Fruit fly (Drosophila melanogaster) whole organism, embryonic: Measurements from ENCODE around the gene Nlg4.

Experiments used
- Abd-B ChIP-seq: fragments of 200-800 bp; sonication (Bioruptor generic); optimal IDR thresholded peaks from 2 replicates; lab custom pipeline; 2018; ENCODE audit warnings: missing biosample characterization, mild to moderate bottlenecking, missing genetic modification characterization, moderate library complexity
- Adf1 ChIP-seq: fragments of 200-800 bp; sonication (Bioruptor generic); IDR thresholded peaks from 2 replicates; pipeline ENCODE4 v1.3.6; 2022; ENCODE audit warnings: missing biosample characterization, missing genetic modification characterization
- Blimp-1 ChIP-seq: fragments of 200-800 bp; sonication (Bioruptor generic); optimal IDR thresholded peaks from 3 replicates; lab custom pipeline; 2018; ENCODE audit warnings: missing biosample characterization, missing genetic modification characterization, mild to moderate bottlenecking, moderate library complexity, missing genetic modification reagents
- C15 ChIP-seq: fragments of 200-800 bp; sonication (Bioruptor generic); IDR thresholded peaks from 3 replicates; pipeline ENCODE4 v1.3.6; 2022; ENCODE audit warnings: missing biosample characterization, missing genetic modification characterization
- CG11398 ChIP-seq: fragments of 200-800 bp; sonication (Bioruptor generic); optimal IDR thresholded peaks from 2 replicates; lab custom pipeline; 2016; ENCODE audit warnings: missing biosample characterization, missing genetic modification characterization
- CG12299 ChIP-seq: fragments of 200-800 bp; sonication (Bioruptor generic); optimal IDR thresholded peaks from 2 replicates; lab custom pipeline; 2018; ENCODE audit warnings: missing biosample characterization, mild to moderate bottlenecking, missing genetic modification characterization
- CG12391 ChIP-seq: fragments of 200-800 bp; sonication (Bioruptor generic); optimal IDR thresholded peaks from 3 replicates; lab custom pipeline; 2018; ENCODE audit warnings: missing biosample characterization, mild to moderate bottlenecking, missing genetic modification characterization, moderate library complexity
- CG12942 ChIP-seq: fragments of 200-800 bp; sonication (Bioruptor generic); optimal IDR thresholded peaks from 3 replicates; lab custom pipeline; 2016; ENCODE audit warnings: missing biosample characterization, missing genetic modification characterization
- CG13624 ChIP-seq: fragments of 200-800 bp; sonication (Bioruptor generic); optimal IDR thresholded peaks from 2 replicates; lab custom pipeline; 2016; ENCODE audit warnings: missing biosample characterization, missing genetic modification characterization
- CG15269 ChIP-seq: fragments of 200-800 bp; sonication (Bioruptor generic); optimal IDR thresholded peaks from 2 replicates; lab custom pipeline; 2018; ENCODE audit warnings: missing biosample characterization, mild to moderate bottlenecking, missing genetic modification characterization, moderate library complexity
- CG15479 ChIP-seq: fragments of 200-800 bp; sonication (Bioruptor generic); optimal IDR thresholded peaks from 3 replicates; lab custom pipeline; 2019; ENCODE audit warnings: missing biosample characterization, mild to moderate bottlenecking, missing genetic modification characterization, moderate library complexity
- CG1603 ChIP-seq: fragments of 200-800 bp; sonication (Bioruptor generic); optimal IDR thresholded peaks from 2 replicates; lab custom pipeline; 2019; ENCODE audit warnings: missing biosample characterization, mild to moderate bottlenecking, missing genetic modification characterization, moderate library complexity
- CG17829 ChIP-seq: fragments of 200-800 bp; optimal IDR thresholded peaks from 2 replicates; lab custom pipeline; 2019; ENCODE audit warnings: missing biosample characterization, mild to moderate bottlenecking, missing genetic modification characterization, moderate library complexity
- CG32532 ChIP-seq: fragments of 200-800 bp; sonication (Bioruptor generic); IDR thresholded peaks from 2 replicates; pipeline ENCODE4 v1.3.6; 2022; ENCODE audit warnings: missing biosample characterization, missing genetic modification characterization
- CG4360 ChIP-seq: fragments of 200-800 bp; sonication (Bioruptor generic); IDR thresholded peaks from 2 replicates; pipeline ENCODE4 v1.3.6; 2022; ENCODE audit warnings: missing biosample characterization, missing genetic modification characterization
- CG4424 ChIP-seq: fragments of 200-800 bp; sonication (Bioruptor generic); optimal IDR thresholded peaks from 3 replicates; lab custom pipeline; 2016; ENCODE audit warnings: missing biosample characterization, missing genetic modification characterization
- CG7271 ChIP-seq: fragments of 200-800 bp; sonication (Bioruptor generic); optimal IDR thresholded peaks from 2 replicates; lab custom pipeline; 2018; ENCODE audit warnings: missing biosample characterization, mild to moderate bottlenecking, missing genetic modification characterization, moderate library complexity
- CG7928 ChIP-seq: fragments of 200-800 bp; sonication (Bioruptor generic); optimal IDR thresholded peaks from 2 replicates; lab custom pipeline; 2017; ENCODE audit warnings: missing biosample characterization, mild to moderate bottlenecking, missing genetic modification characterization
- CG9437 ChIP-seq: fragments of 200-800 bp; sonication (Bioruptor generic); optimal IDR thresholded peaks from 2 replicates; lab custom pipeline; 2018; ENCODE audit warnings: missing biosample characterization, mild to moderate bottlenecking, missing genetic modification characterization
- CoRest ChIP-seq: fragments of 200-800 bp; sonication (Bioruptor generic); optimal IDR thresholded peaks from 3 replicates; lab custom pipeline; 2018; ENCODE audit warnings: missing biosample characterization, mild to moderate bottlenecking, missing genetic modification characterization, moderate library complexity
- Dip3 ChIP-seq: fragments of 200-800 bp; sonication (Bioruptor generic); optimal IDR thresholded peaks from 3 replicates; lab custom pipeline; 2016; ENCODE audit warnings: missing biosample characterization, missing genetic modification characterization
- Drgx ChIP-seq: fragments of 200-800 bp; sonication (Bioruptor generic); IDR thresholded peaks from 2 replicates; pipeline ENCODE4 v1.3.6; 2022; ENCODE audit warnings: missing biosample characterization, missing genetic modification characterization
- HLH3B ChIP-seq: fragments of 200-800 bp; sonication (Bioruptor generic); IDR thresholded peaks from 2 replicates; pipeline ENCODE4 v1.3.6; 2022; ENCODE audit warnings: missing biosample characterization, missing genetic modification characterization
- Hmr ChIP-seq: fragments of 200-800 bp; sonication (Bioruptor generic); optimal IDR thresholded peaks from 3 replicates; lab custom pipeline; 2017; ENCODE audit warnings: mild to moderate bottlenecking, missing biosample characterization, missing genetic modification reagents, missing genetic modification characterization
- Nf-YA ChIP-seq: fragments of 200-800 bp; sonication (Bioruptor generic); IDR thresholded peaks from 2 replicates; pipeline ENCODE4 v1.3.6; 2022; ENCODE audit warnings: missing biosample characterization, missing genetic modification characterization
- Nf-YC ChIP-seq: fragments of 200-800 bp; optimal IDR thresholded peaks from 3 replicates; lab custom pipeline; 2019; ENCODE audit warnings: missing biosample characterization, mild to moderate bottlenecking, missing genetic modification characterization, moderate library complexity
- Rfx ChIP-seq: fragments of 200-800 bp; sonication (Bioruptor generic); IDR thresholded peaks from 2 replicates; pipeline ENCODE4 v1.3.6; 2022; ENCODE audit warnings: missing biosample characterization, missing genetic modification characterization
- Trl ChIP-seq, 3 experiments: fragments of >200 bp in 2 of 3; fragments of 200-800 bp in 1 of 3; sonication (Bioruptor generic) in 1 of 3; optimal IDR thresholded peaks; 2 replicates in 1 of 3; 3 replicates in 2 of 3; lab custom pipeline; 2016 to 2017; ENCODE audit warnings: missing biosample characterization in 1 of 3, missing genetic modification characterization in 1 of 3
- Vsx1 ChIP-seq: fragments of 200-800 bp; sonication (Bioruptor generic); optimal IDR thresholded peaks from 2 replicates; lab custom pipeline; 2017; ENCODE audit warnings: missing biosample characterization, mild to moderate bottlenecking, missing genetic modification characterization, missing genetic modification reagents
- amos ChIP-seq: fragments of 200-800 bp; sonication (Bioruptor generic); IDR thresholded peaks from 2 replicates; pipeline ENCODE4 v1.3.6; 2022; ENCODE audit warnings: missing biosample characterization, missing genetic modification characterization; ENCODE audit not compliant: partially characterized antibody
- bsh ChIP-seq, 2 experiments: fragments of 200-800 bp; sonication (Bioruptor generic); optimal IDR thresholded peaks; 2 replicates each; lab custom pipeline; 2017 to 2018; ENCODE audit warnings: mild to moderate bottlenecking in 2 of 2, missing biosample characterization in 2 of 2, missing genetic modification characterization in 2 of 2, moderate library complexity in 1 of 2
- ci ChIP-seq: fragments of 200-800 bp; sonication (Bioruptor generic); IDR thresholded peaks from 3 replicates; pipeline ENCODE4 v1.3.6; 2022; ENCODE audit warnings: missing biosample characterization, missing genetic modification characterization
- dan ChIP-seq: fragments of 200-800 bp; sonication (Bioruptor generic); IDR thresholded peaks from 2 replicates; pipeline ENCODE4 v1.3.6; 2022; ENCODE audit warnings: missing biosample characterization, missing genetic modification characterization
- dati ChIP-seq: fragments of 200-800 bp; sonication (Bioruptor generic); IDR thresholded peaks from 2 replicates; pipeline ENCODE4 v1.3.6; 2022; ENCODE audit warnings: missing biosample characterization, missing genetic modification characterization
- esg ChIP-seq: fragments of 200-800 bp; sonication (Bioruptor generic); conservative IDR thresholded peaks from 2 replicates; pipeline ENCODE4 v1.3.6; 2022; ENCODE audit warnings: missing biosample characterization, missing genetic modification characterization
- fd96Cb ChIP-seq: fragments of 200-800 bp; sonication (Bioruptor generic); optimal IDR thresholded peaks from 2 replicates; lab custom pipeline; 2018; ENCODE audit warnings: missing biosample characterization, mild to moderate bottlenecking, missing genetic modification characterization, moderate library complexity
- gsb ChIP-seq: fragments of 200-800 bp; sonication (Bioruptor generic); IDR thresholded peaks from 2 replicates; pipeline ENCODE4 v1.3.6; 2022; ENCODE audit warnings: missing biosample characterization, missing genetic modification characterization
- ham ChIP-seq: fragments of 200-800 bp; sonication (Bioruptor generic); IDR thresholded peaks from 2 replicates; pipeline ENCODE4 v1.3.6; 2022; ENCODE audit warnings: missing biosample characterization, missing genetic modification characterization
- hbn ChIP-seq: fragments of 200-800 bp; sonication (Bioruptor generic); IDR thresholded peaks from 2 replicates; pipeline ENCODE4 v1.3.6; 2022; ENCODE audit warnings: missing biosample characterization, missing genetic modification characterization; ENCODE audit not compliant: partially characterized antibody
- ind ChIP-seq: fragments of 200-800 bp; sonication (Bioruptor generic); optimal IDR thresholded peaks from 3 replicates; lab custom pipeline; 2016; ENCODE audit warnings: missing biosample characterization, missing genetic modification characterization
- jing ChIP-seq: fragments of 200-800 bp; sonication (Bioruptor generic); optimal IDR thresholded peaks from 2 replicates; lab custom pipeline; 2018; ENCODE audit warnings: missing biosample characterization, mild to moderate bottlenecking, missing genetic modification characterization
- jumu ChIP-seq: fragments of 200-800 bp; sonication (Bioruptor generic); optimal IDR thresholded peaks from 3 replicates; lab custom pipeline; 2016; ENCODE audit warnings: missing biosample characterization, missing genetic modification characterization
- kah ChIP-seq: fragments of 200-800 bp; sonication (Bioruptor generic); optimal IDR thresholded peaks from 2 replicates; lab custom pipeline; 2018; ENCODE audit warnings: missing biosample characterization, mild to moderate bottlenecking, missing genetic modification characterization
- lmd ChIP-seq: fragments of 200-800 bp; sonication (Bioruptor generic); IDR thresholded peaks from 2 replicates; pipeline ENCODE4 v1.3.6; 2022; ENCODE audit warnings: missing biosample characterization, missing genetic modification characterization
- nmo ChIP-seq: fragments of 200-800 bp; sonication (Bioruptor generic); optimal IDR thresholded peaks from 2 replicates; lab custom pipeline; 2018; ENCODE audit warnings: missing biosample characterization, mild to moderate bottlenecking, missing genetic modification characterization, moderate library complexity
- phol ChIP-seq: fragments of 200-800 bp; sonication (Bioruptor generic); optimal IDR thresholded peaks from 3 replicates; lab custom pipeline; 2018; ENCODE audit warnings: missing biosample characterization, mild to moderate bottlenecking, missing genetic modification characterization, moderate library complexity
- tap ChIP-seq: fragments of 200-800 bp; optimal IDR thresholded peaks from 3 replicates; lab custom pipeline; 2019; ENCODE audit warnings: missing biosample characterization, mild to moderate bottlenecking, missing genetic modification characterization, moderate library complexity
- unc-4 ChIP-seq: fragments of 200-800 bp; sonication (Bioruptor generic); IDR thresholded peaks from 2 replicates; pipeline ENCODE4 v1.3.6; 2022; ENCODE audit warnings: missing biosample characterization, missing genetic modification characterization; ENCODE audit not compliant: partially characterized antibody
- yki ChIP-seq: fragments of >200 bp; optimal IDR thresholded peaks from 3 replicates; lab custom pipeline; 2018
- zfh2 ChIP-seq: fragments of 200-800 bp; sonication (Bioruptor generic); optimal IDR thresholded peaks from 2 replicates; lab custom pipeline; 2016; ENCODE audit warnings: missing biosample characterization, missing genetic modification characterization

The Nlg4 gene

dm6 chr3R:20253002-20253584, 48.5 kb downstream of the Nlg4 start (continued):
- TF ChIP-seq C15 (GFP tag; lab: Robert Waterston, UW), result peak; percentile 53; the same call in 1 of the 3 replicates
- peak; percentile 69 for TF ChIP-seq tap (tag; lab: Kevin White, UChicago)
- TF ChIP-seq CG1603 (tag; lab: Kevin White, UChicago), result peak; percentile 93
- TF ChIP-seq kah (GFP tag; lab: Kevin White, UChicago), result peak; percentile 5
- TF ChIP-seq ind (GFP tag; lab: Kevin White, UChicago), result peak; percentile 91
- TF ChIP-seq nmo (GFP tag; lab: Kevin White, UChicago), result peak; percentile 79
- TF ChIP-seq phol (tag; lab: Kevin White, UChicago), result peak; percentile 76
- TF ChIP-seq Rfx (GFP tag; lab: Robert Waterston, UW), result peak; percentile 93
- peak; percentile 84 for TF ChIP-seq Hmr (GFP tag; lab: Kevin White, UChicago)
- peak; percentile 43 for TF ChIP-seq CG7928
- TF ChIP-seq CG15269 (tag; lab: Kevin White, UChicago), result peak; percentile 83
- TF ChIP-seq Adf1 (GFP tag; lab: Robert Waterston, UW), result peak; percentile 85
- 0 out of 2 replicates have a peak, but pooled peaks have one; percentile 49 for TF ChIP-seq ham (GFP tag; lab: Robert Waterston, UW)
- peak; percentile 91 for TF ChIP-seq zfh2
- peak; percentile 68 for TF ChIP-seq Abd-B (GFP tag; lab: Kevin White, UChicago)
- TF ChIP-seq CG4424, result peak; percentile 81
- no peak for TF ChIP-seq dan (GFP tag; lab: Robert Waterston, UW)
- peak; percentile 76 for TF ChIP-seq CG12391 (tag; lab: Kevin White, UChicago)
- no peak for TF ChIP-seq Nf-YC (tag; lab: Kevin White, UChicago)
- peak; percentile 21; the same call in 1 of the 2 replicates for TF ChIP-seq hbn (GFP tag; lab: Robert Waterston, UW)
- TF ChIP-seq CoRest (tag; lab: Kevin White, UChicago), result peak; percentile 63
- TF ChIP-seq bsh (GFP tag; optimal IDR thresholded peaks at IDR 0.05; lab: Kevin White, UChicago), result peak in 1 of 2 experiments; percentile 87
- peak; percentile 70 for TF ChIP-seq CG13624 (GFP tag; lab: Kevin White, UChicago)
- TF ChIP-seq amos (GFP tag; lab: Robert Waterston, UW), result no peak
- peak; percentile 70 for TF ChIP-seq CG12942 (GFP tag; lab: Kevin White, UChicago)
- peak; percentile 73 for TF ChIP-seq Nf-YA
- no peak for TF ChIP-seq CG15479 (GFP tag; lab: Kevin White, UChicago)
- peak; percentile 30 for TF ChIP-seq CG12299 (tag; lab: Kevin White, UChicago)
- peak; percentile 81 for TF ChIP-seq dati (GFP tag; lab: Robert Waterston, UW)
- peak; percentile 54 for TF ChIP-seq yki (lab: Kevin White, UChicago)
- TF ChIP-seq Blimp-1 (GFP tag; lab: Kevin White, UChicago), result peak; percentile 79
- TF ChIP-seq lmd (GFP tag; lab: Robert Waterston, UW), result peak; percentile 89
- peak; percentile 84 for TF ChIP-seq HLH3B
- TF ChIP-seq gsb (GFP tag; lab: Robert Waterston, UW), result peak; percentile 80
- TF ChIP-seq fd96Cb (tag; lab: Kevin White, UChicago), result peak; percentile 75
- peak; percentile 87 for TF ChIP-seq jumu

dm6 chr3R:20253818-20254217, 49.2 kb downstream of the Nlg4 start:
- TF ChIP-seq jing (GFP tag; lab: Kevin White, UChicago) (no peak), Dip3 (GFP tag; lab: Kevin White, UChicago) (no peak), CG17829 (tag; lab: Kevin White, UChicago) (peak; percentile 1), ci (peak; percentile 73; the same call in 2 of the 3 replicates), esg (GFP tag; lab: Robert Waterston, UW) (no peak), unc-4 (GFP tag; lab: Robert Waterston, UW) (no peak), Adf1 (GFP tag; lab: Robert Waterston, UW) (peak; percentile 51; the same call in 1 of the 2 replicates), Vsx1 (GFP tag; lab: Kevin White, UChicago) (no peak), CG4360 (GFP tag; lab: Robert Waterston, UW) (no peak), Trl (optimal IDR thresholded peaks at IDR 0.05; lab: Kevin White, UChicago) (peak; percentile 89 to 91), Trl (GFP tag; optimal IDR thresholded peaks at IDR 0.05; lab: Kevin White, UChicago) (peak; percentile 40), CG11398 (GFP tag; lab: Kevin White, UChicago) (no peak), Drgx (0 out of 2 replicates have a peak, but pooled peaks have one; percentile 17), CG32532 (GFP tag; lab: Robert Waterston, UW) (peak; percentile 54; the same call in 1 of the 2 replicates), CG7271 (tag; lab: Kevin White, UChicago) (no peak), CG9437 (GFP tag; lab: Kevin White, UChicago) (peak; percentile 41)
